Worm (Caenorhabditis elegans) whole organism, early embryonic: ENCODE results near the gene flp-23.

Experiments
- B0310.2 ChIP-seq: sonication (generic microtip); optimal IDR thresholded peaks from 2 replicates; lab custom pipeline; 2016; ENCODE audit warnings: mild to moderate bottlenecking, missing genetic modification characterization, missing compliant biosample characterization
- F13C5.2 ChIP-seq: sonication (generic microtip); optimal IDR thresholded peaks from 2 replicates; lab custom pipeline; 2017; ENCODE audit warnings: mild to moderate bottlenecking, missing genetic modification characterization, inconsistent platforms, missing compliant biosample characterization
- aly-1 ChIP-seq: sonication (generic microtip); optimal IDR thresholded peaks from 2 replicates; lab custom pipeline; 2016; ENCODE audit warnings: missing genetic modification characterization, missing compliant biosample characterization
- ama-1 ChIP-seq: fragments of 150-350 bp; optimal IDR thresholded peaks from 2 replicates; lab custom pipeline; 2014
- ceh-13 ChIP-seq: fragments of 200-800 bp; sonication (Bioruptor generic); optimal IDR thresholded peaks from 2 replicates; lab custom pipeline; 2018; ENCODE audit warnings: mild to moderate bottlenecking, missing genetic modification characterization, missing compliant biosample characterization
- ceh-36 ChIP-seq: sonication (generic microtip); optimal IDR thresholded peaks from 2 replicates; lab custom pipeline; 2016; ENCODE audit warnings: missing genetic modification characterization, inconsistent platforms, missing compliant biosample characterization
- ets-7 ChIP-seq: sonication (generic microtip); optimal IDR thresholded peaks from 2 replicates; lab custom pipeline; 2016; ENCODE audit warnings: missing genotype, missing genetic modification characterization, missing compliant biosample characterization
- flt-1 ChIP-seq: fragments of 200-800 bp; sonication (Bioruptor generic); IDR thresholded peaks from 2 replicates; pipeline ENCODE4 v1.3.6; 2022; ENCODE audit warnings: missing genetic modification characterization, missing compliant biosample characterization
- hmbx-1 ChIP-seq: sonication (generic microtip); optimal IDR thresholded peaks from 2 replicates; lab custom pipeline; 2016; ENCODE audit warnings: mild to moderate bottlenecking, missing genetic modification characterization, missing compliant biosample characterization
- hmg-4 ChIP-seq: fragments of 200-800 bp; sonication (Bioruptor generic); optimal IDR thresholded peaks from 2 replicates; lab custom pipeline; 2018; ENCODE audit warnings: mild to moderate bottlenecking, missing genetic modification characterization, missing compliant biosample characterization
- hnd-1 ChIP-seq: sonication (generic microtip); optimal IDR thresholded peaks from 2 replicates; lab custom pipeline; 2016; ENCODE audit warnings: missing genetic modification characterization, missing compliant biosample characterization
- pes-1 ChIP-seq: fragments of 200-800 bp; sonication (Bioruptor generic); IDR thresholded peaks from 2 replicates; pipeline ENCODE4 v1.3.6; 2022; ENCODE audit warnings: missing genetic modification reagents, missing genetic modification characterization, missing compliant biosample characterization
- scrt-1 ChIP-seq: fragments of 200-800 bp; sonication (Bioruptor generic); IDR thresholded peaks from 2 replicates; pipeline ENCODE4 v1.3.6; 2022; ENCODE audit warnings: missing genetic modification characterization, missing compliant biosample characterization
- sea-1 ChIP-seq: fragments of 200-800 bp; sonication (Bioruptor generic); conservative IDR thresholded peaks from 2 replicates; pipeline ENCODE4 v1.3.6; 2022; ENCODE audit warnings: missing genetic modification characterization, missing compliant biosample characterization
- tbx-11 ChIP-seq: fragments of 200-800 bp; sonication (Bioruptor generic); IDR thresholded peaks from 2 replicates; pipeline ENCODE4 v1.3.6; 2022; ENCODE audit warnings: missing genetic modification characterization, missing compliant biosample characterization
- tbx-37 ChIP-seq: fragments of 200-800 bp; sonication (Bioruptor generic); conservative IDR thresholded peaks from 2 replicates; pipeline ENCODE4 v1.3.6; 2022; ENCODE audit warnings: missing genetic modification reagents, missing genetic modification characterization, missing compliant biosample characterization
- tra-4 ChIP-seq: sonication (generic microtip); optimal IDR thresholded peaks from 2 replicates; lab custom pipeline; 2017; ENCODE audit warnings: missing genetic modification characterization, missing compliant biosample characterization

Gene flp-23

ce11 chrIII:8653457-8653856 is 2.9 kb downstream of the flp-23 start:
- TF ChIP-seq hmg-4 (GFP tag; lab: Kevin White, UChicago) (no peak), sea-1 (GFP tag; lab: Robert Waterston, UW) (no peak), tra-4 (tag; lab: Kevin White, UChicago) (no peak), ama-1 (lab: Kevin White, UChicago) (no peak), hmbx-1 (tag; lab: Kevin White, UChicago) (no peak), F13C5.2 (tag; lab: Kevin White, UChicago) (no peak), aly-1 (no peak), ceh-13 (no peak), tbx-37 (no peak), pes-1 (GFP tag; lab: Robert Waterston, UW) (no peak), flt-1 (no peak), hnd-1 (tag; lab: Kevin White, UChicago) (no peak), ets-7 (tag; lab: Kevin White, UChicago) (no peak), ceh-36 (tag; lab: Kevin White, UChicago) (no peak), tbx-11 (no peak), B0310.2 (no peak), scrt-1 (GFP tag; lab: Robert Waterston, UW) (no peak)

DNA sequence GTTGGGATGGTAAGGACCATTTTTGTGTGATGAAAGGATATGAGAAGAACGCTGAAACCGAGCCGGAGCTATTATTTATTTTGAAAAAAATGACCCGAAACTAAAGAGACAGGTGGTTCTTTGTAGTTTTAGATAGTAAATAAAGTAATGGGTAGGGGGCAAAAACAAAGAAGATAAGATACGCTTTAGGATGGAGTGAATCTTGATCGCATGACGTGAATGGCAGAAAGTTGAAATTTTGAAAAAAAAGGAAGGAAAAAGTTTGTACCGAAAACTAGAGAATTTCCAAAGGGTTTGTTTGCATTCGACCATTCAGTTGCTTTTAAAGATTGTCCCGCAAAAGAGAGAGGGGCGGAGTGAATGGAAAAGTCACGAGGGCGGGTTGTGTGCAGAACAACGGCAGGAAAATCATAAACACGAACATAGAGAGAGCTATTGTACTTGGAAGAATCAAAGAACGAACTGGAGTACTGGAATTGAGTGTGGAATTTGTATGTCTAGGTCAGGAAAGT is 3.4 kb downstream of the flp-23 start, which contains the start of gene F22B7.9:
Gene F22B7.9 (minus strand): TSS at position 51 of the 512 bp plus-strand sequence.
- TF ChIP-seq hmg-4 (GFP tag; lab: Kevin White, UChicago): no peak
- no peak for TF ChIP-seq tbx-11
- no peak for TF ChIP-seq B0310.2
- TF ChIP-seq pes-1 (GFP tag; lab: Robert Waterston, UW): no peak
- no peak for TF ChIP-seq tbx-37
- TF ChIP-seq hmbx-1 (tag; lab: Kevin White, UChicago): no peak
- TF ChIP-seq sea-1 (GFP tag; lab: Robert Waterston, UW): no peak
- TF ChIP-seq hnd-1 (tag; lab: Kevin White, UChicago): no peak
- TF ChIP-seq ets-7 (tag; lab: Kevin White, UChicago): no peak
- TF ChIP-seq ceh-36 (tag; lab: Kevin White, UChicago): no peak
- TF ChIP-seq ama-1 (lab: Kevin White, UChicago): no peak
- TF ChIP-seq ceh-13: no peak
- no peak for TF ChIP-seq tra-4 (tag; lab: Kevin White, UChicago)
- TF ChIP-seq scrt-1 (GFP tag; lab: Robert Waterston, UW): no peak
- no peak for TF ChIP-seq flt-1
- no peak for TF ChIP-seq F13C5.2 (tag; lab: Kevin White, UChicago)
- no peak for TF ChIP-seq aly-1

- TF ChIP-seq hmg-4 (GFP tag; lab: Kevin White, UChicago) (no peak), sea-1 (GFP tag; lab: Robert Waterston, UW) (no peak), tbx-37 (no peak), scrt-1 (GFP tag; lab: Robert Waterston, UW) (no peak), pes-1 (GFP tag; lab: Robert Waterston, UW) (no peak), B0310.2 (no peak), ceh-13 (no peak), ceh-36 (tag; lab: Kevin White, UChicago) (no peak), hnd-1 (tag; lab: Kevin White, UChicago) (no peak), hmbx-1 (tag; lab: Kevin White, UChicago) (no peak), flt-1 (no peak), ama-1 (lab: Kevin White, UChicago) (no peak), tbx-11 (no peak)
Observed at ce11 chrIII:8654400-8654980, 3.9 kb downstream of the flp-23 start.

DNA sequence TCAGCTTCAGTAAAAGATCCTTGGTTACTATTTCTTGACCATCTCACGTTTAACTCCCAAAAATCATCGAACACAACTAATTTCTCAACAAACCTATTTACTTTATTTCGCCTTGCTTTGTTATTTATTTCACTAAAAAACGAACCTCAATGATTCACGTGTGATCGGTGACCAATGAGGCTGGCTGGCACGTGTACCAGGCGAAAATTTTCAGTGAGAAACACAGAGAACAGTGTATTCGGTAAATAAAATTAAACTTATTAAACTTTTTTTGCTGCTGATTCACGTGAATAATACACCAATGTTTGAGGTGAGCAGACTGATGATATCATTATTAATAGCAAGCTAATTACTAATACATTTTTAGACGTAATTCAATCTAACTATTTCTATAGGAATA is 4.8 kb downstream of the flp-23 start:
- TF ChIP-seq tbx-37 (no peak), ceh-36 (tag; lab: Kevin White, UChicago) (no peak), hnd-1 (tag; lab: Kevin White, UChicago) (no peak), pes-1 (GFP tag; lab: Robert Waterston, UW) (no peak), ama-1 (lab: Kevin White, UChicago) (no peak), hmg-4 (GFP tag; lab: Kevin White, UChicago) (no peak), hmbx-1 (tag; lab: Kevin White, UChicago) (no peak), tbx-11 (no peak), B0310.2 (no peak), scrt-1 (GFP tag; lab: Robert Waterston, UW) (no peak), tra-4 (tag; lab: Kevin White, UChicago) (no peak), ceh-13 (no peak), sea-1 (GFP tag; lab: Robert Waterston, UW) (no peak), ets-7 (tag; lab: Kevin White, UChicago) (no peak), aly-1 (no peak), F13C5.2 (tag; lab: Kevin White, UChicago) (no peak)

- no peak for TF ChIP-seq sea-1 (GFP tag; lab: Robert Waterston, UW)
- TF ChIP-seq scrt-1 (GFP tag; lab: Robert Waterston, UW): no peak
- TF ChIP-seq pes-1 (GFP tag; lab: Robert Waterston, UW): no peak
- TF ChIP-seq tra-4 (tag; lab: Kevin White, UChicago): no peak
- no peak for TF ChIP-seq tbx-11
- no peak for TF ChIP-seq aly-1
- TF ChIP-seq ets-7 (tag; lab: Kevin White, UChicago): no peak
Observed at ce11 chrIII:8656055-8656454, 5.5 kb downstream of the flp-23 start.

ce11 chrIII:8656957-8657356 is 6.4 kb downstream of the flp-23 start:
- TF ChIP-seq flt-1 (no peak), scrt-1 (GFP tag; lab: Robert Waterston, UW) (no peak), sea-1 (GFP tag; lab: Robert Waterston, UW) (no peak), hmbx-1 (tag; lab: Kevin White, UChicago) (no peak), ets-7 (tag; lab: Kevin White, UChicago) (no peak), ama-1 (lab: Kevin White, UChicago) (no peak)

- no peak for TF ChIP-seq tra-4 (tag; lab: Kevin White, UChicago)
Observed at ce11 chrIII:8657676-8658366, 7.3 kb downstream of the flp-23 start.
